Fruit fly (Drosophila melanogaster) whole organism, embryonic: Measurements from ENCODE around the gene Iris.
A peak's percentile ranks its signal among the peaks of the same experiment; 100 is the strongest.

Experiments
- Antp ChIP-seq: fragments of 200-800 bp; sonication (Bioruptor generic); optimal IDR thresholded peaks from 3 replicates; lab custom pipeline; 2016; ENCODE audit warnings: missing biosample characterization, missing genetic modification characterization
- Awh ChIP-seq: fragments of 200-800 bp; sonication (Bioruptor generic); IDR thresholded peaks from 2 replicates; pipeline ENCODE4, ENCODE4 v1.3.6; 2022; ENCODE audit warnings: missing biosample characterization, missing genetic modification characterization
- CG11085 ChIP-seq: fragments of 200-800 bp; sonication (Bioruptor generic); IDR thresholded peaks from 2 replicates; pipeline ENCODE4 v1.3.6; 2022; ENCODE audit warnings: missing biosample characterization, missing genetic modification characterization
- CG11695 ChIP-seq: fragments of 200-800 bp; sonication (Bioruptor generic); IDR thresholded peaks from 3 replicates; pipeline ENCODE4 v1.3.6; 2022; ENCODE audit warnings: missing biosample characterization, missing genetic modification characterization
- CG13424 ChIP-seq: fragments of 200-800 bp; sonication (Bioruptor generic); optimal IDR thresholded peaks from 2 replicates; lab custom pipeline; 2019; ENCODE audit warnings: missing biosample characterization, mild to moderate bottlenecking, missing genetic modification characterization, moderate library complexity
- CG13894 ChIP-seq: fragments of 200-800 bp; sonication (Bioruptor generic); optimal IDR thresholded peaks from 3 replicates; lab custom pipeline; 2018; ENCODE audit warnings: missing biosample characterization, mild to moderate bottlenecking, missing genetic modification characterization, moderate library complexity
- CG14965 ChIP-seq: fragments of 200-800 bp; sonication (Bioruptor generic); optimal IDR thresholded peaks from 2 replicates; lab custom pipeline; 2016; ENCODE audit warnings: missing biosample characterization, missing genetic modification characterization, borderline replicate concordance
- CG1602 ChIP-seq: fragments of 200-800 bp; sonication (Bioruptor generic); optimal IDR thresholded peaks from 3 replicates; lab custom pipeline; 2016; ENCODE audit warnings: missing biosample characterization, missing genetic modification characterization
- CG18011 ChIP-seq: fragments of 200-800 bp; sonication (Bioruptor generic); optimal IDR thresholded peaks from 2 replicates; lab custom pipeline; 2017; ENCODE audit warnings: missing biosample characterization, missing genetic modification characterization, mild to moderate bottlenecking, moderate library complexity, missing genotype
- CG2202 ChIP-seq: fragments of 200-800 bp; sonication (Bioruptor generic); optimal IDR thresholded peaks from 2 replicates; lab custom pipeline; 2018; ENCODE audit warnings: missing biosample characterization, mild to moderate bottlenecking, missing genetic modification characterization
- CG30020 ChIP-seq: fragments of 200-800 bp; optimal IDR thresholded peaks from 2 replicates; lab custom pipeline; 2019; ENCODE audit warnings: missing biosample characterization, mild to moderate bottlenecking, missing genetic modification characterization, moderate library complexity
- CG4404 ChIP-seq: fragments of 200-800 bp; sonication (Bioruptor generic); IDR thresholded peaks from 2 replicates; pipeline ENCODE4 v1.3.6; 2022; ENCODE audit warnings: missing biosample characterization, missing genetic modification characterization
- CG4617 ChIP-seq: fragments of 200-800 bp; sonication (Bioruptor generic); optimal IDR thresholded peaks from 3 replicates; lab custom pipeline; 2016; ENCODE audit warnings: missing biosample characterization, missing genetic modification characterization, borderline replicate concordance
- CG7745 ChIP-seq: fragments of 200-800 bp; sonication (Bioruptor generic); optimal IDR thresholded peaks from 2 replicates; lab custom pipeline; 2018; ENCODE audit warnings: missing biosample characterization, mild to moderate bottlenecking, missing genetic modification characterization, moderate library complexity
- CG7839 ChIP-seq: fragments of 200-800 bp; sonication (Bioruptor generic); optimal IDR thresholded peaks from 3 replicates; lab custom pipeline; 2018; ENCODE audit warnings: missing biosample characterization, mild to moderate bottlenecking, missing genetic modification characterization, moderate library complexity
- CG8944 ChIP-seq: fragments of 200-800 bp; sonication (Bioruptor generic); optimal IDR thresholded peaks from 3 replicates; lab custom pipeline; 2016; ENCODE audit warnings: missing biosample characterization, missing genetic modification characterization
- CG9797 ChIP-seq: fragments of 200-800 bp; sonication (Bioruptor generic); optimal IDR thresholded peaks from 3 replicates; lab custom pipeline; 2018; ENCODE audit warnings: missing biosample characterization, mild to moderate bottlenecking, missing genetic modification characterization
- CG9876 ChIP-seq: fragments of 200-800 bp; sonication (Bioruptor generic); optimal IDR thresholded peaks from 2 replicates; lab custom pipeline; 2016; ENCODE audit warnings: missing biosample characterization, missing genetic modification characterization
- Dad ChIP-seq: fragments of 200-800 bp; sonication (Bioruptor generic); optimal IDR thresholded peaks from 3 replicates; lab custom pipeline; 2016; ENCODE audit warnings: missing biosample characterization, missing genetic modification characterization
- Dbx ChIP-seq: fragments of 200-800 bp; sonication (Bioruptor generic); IDR thresholded peaks from 3 replicates; pipeline ENCODE4 v1.3.6; 2022; ENCODE audit warnings: missing biosample characterization, missing genetic modification characterization
- Deaf1 ChIP-seq: fragments of 200-800 bp; optimal IDR thresholded peaks from 3 replicates; lab custom pipeline; 2019; ENCODE audit warnings: missing biosample characterization, mild to moderate bottlenecking, missing genetic modification characterization, moderate library complexity
- Dp ChIP-seq: fragments of 200-800 bp; sonication (Bioruptor generic); optimal IDR thresholded peaks from 2 replicates; lab custom pipeline; 2018; ENCODE audit warnings: missing biosample characterization, mild to moderate bottlenecking, missing genetic modification characterization, moderate library complexity
- Hmx ChIP-seq: fragments of 200-800 bp; sonication (Bioruptor generic); optimal IDR thresholded peaks from 2 replicates; lab custom pipeline; 2016; ENCODE audit warnings: missing biosample characterization, missing genetic modification characterization
- Jarid2 ChIP-seq: fragments of 200-800 bp; sonication (Bioruptor generic); optimal IDR thresholded peaks from 3 replicates; lab custom pipeline; 2017; ENCODE audit warnings: mild to moderate bottlenecking, missing biosample characterization, missing genetic modification reagents, missing genetic modification characterization
- Lpt ChIP-seq: fragments of >200 bp; optimal IDR thresholded peaks from 2 replicates; lab custom pipeline; 2018; ENCODE audit warnings: missing biosample characterization, missing genetic modification characterization
- Med ChIP-seq: fragments of 200-800 bp; sonication (Bioruptor generic); peaks from one replicate; lab custom pipeline; 2016; ENCODE audit warnings: missing biosample characterization, missing genetic modification characterization, mild to moderate bottlenecking, inconsistent platforms, moderate library complexity
- Oaz ChIP-seq: fragments of 200-800 bp; sonication (Bioruptor generic); IDR thresholded peaks from 2 replicates; pipeline ENCODE4 v1.3.6; 2022; ENCODE audit warnings: missing biosample characterization, missing genetic modification characterization
- Opbp ChIP-seq: fragments of 200-800 bp; sonication (Bioruptor generic); IDR thresholded peaks from 3 replicates; pipeline ENCODE4 v1.3.6; 2022; ENCODE audit warnings: missing biosample characterization, missing genetic modification characterization; ENCODE audit not compliant: partially characterized antibody
- Rx ChIP-seq: fragments of 200-800 bp; sonication (Bioruptor generic); IDR thresholded peaks from 2 replicates; pipeline ENCODE4 v1.3.6; 2022; ENCODE audit warnings: missing biosample characterization, missing genetic modification characterization
- Sox100B ChIP-seq: fragments of 200-800 bp; sonication (Bioruptor generic); optimal IDR thresholded peaks from 3 replicates; lab custom pipeline; 2018; ENCODE audit warnings: missing biosample characterization, mild to moderate bottlenecking, missing genetic modification characterization
- Xbp1 ChIP-seq: fragments of 200-800 bp; sonication (Bioruptor generic); optimal IDR thresholded peaks from 3 replicates; lab custom pipeline; 2016; ENCODE audit warnings: missing biosample characterization, mild to moderate bottlenecking, missing genetic modification characterization
- ase ChIP-seq: fragments of 200-800 bp; sonication (Bioruptor generic); IDR thresholded peaks from 3 replicates; pipeline ENCODE4 v1.3.6; 2022; ENCODE audit warnings: missing biosample characterization, missing genetic modification characterization
- bigmax ChIP-seq: fragments of 200-800 bp; sonication (Bioruptor generic); optimal IDR thresholded peaks from 2 replicates; lab custom pipeline; 2018; ENCODE audit warnings: missing biosample characterization, mild to moderate bottlenecking, missing genetic modification characterization
- cwo ChIP-seq: fragments of 200-800 bp; sonication (Bioruptor generic); optimal IDR thresholded peaks from 3 replicates; lab custom pipeline; 2017; ENCODE audit warnings: missing biosample characterization, missing genetic modification characterization, mild to moderate bottlenecking, moderate library complexity, missing genetic modification reagents
- da ChIP-seq: fragments of 200-800 bp; sonication (Bioruptor generic); optimal IDR thresholded peaks from 2 replicates; lab custom pipeline; 2016; ENCODE audit warnings: missing biosample characterization, missing genetic modification characterization
- ewg ChIP-seq: fragments of 200-800 bp; sonication (Bioruptor generic); optimal IDR thresholded peaks from 3 replicates; lab custom pipeline; 2017; ENCODE audit warnings: mild to moderate bottlenecking, missing biosample characterization, missing genetic modification reagents, missing genetic modification characterization
- gcm ChIP-seq: fragments of 200-800 bp; sonication (Bioruptor generic); optimal IDR thresholded peaks from 2 replicates; lab custom pipeline; 2019; ENCODE audit warnings: missing biosample characterization, mild to moderate bottlenecking, missing genetic modification characterization, moderate library complexity
- gfzf ChIP-seq: fragments of 200-800 bp; sonication (Bioruptor generic); optimal IDR thresholded peaks from 2 replicates; lab custom pipeline; 2016; ENCODE audit warnings: missing biosample characterization, mild to moderate bottlenecking, missing genetic modification characterization, moderate library complexity
- gt ChIP-seq: fragments of 200-800 bp; sonication (Bioruptor generic); IDR thresholded peaks from 2 replicates; pipeline ENCODE4 v1.3.6; 2022; ENCODE audit warnings: missing biosample characterization, missing genetic modification characterization
- ind ChIP-seq: fragments of 200-800 bp; sonication (Bioruptor generic); optimal IDR thresholded peaks from 3 replicates; lab custom pipeline; 2016; ENCODE audit warnings: missing biosample characterization, missing genetic modification characterization
- klu ChIP-seq: fragments of 200-800 bp; sonication (Bioruptor generic); IDR thresholded peaks from 2 replicates; pipeline ENCODE4 v1.3.6; 2022; ENCODE audit warnings: missing biosample characterization, missing genetic modification characterization
- onecut ChIP-seq: fragments of 200-800 bp; sonication (Bioruptor generic); IDR thresholded peaks from 2 replicates; pipeline ENCODE4 v1.3.6; 2022; ENCODE audit warnings: missing biosample characterization, missing genetic modification characterization
- otp ChIP-seq: fragments of 200-800 bp; sonication (Bioruptor generic); IDR thresholded peaks from 3 replicates; pipeline ENCODE4, ENCODE4 v1.3.6; 2022; ENCODE audit warnings: missing biosample characterization, missing genetic modification characterization
- phol ChIP-seq: fragments of 200-800 bp; sonication (Bioruptor generic); optimal IDR thresholded peaks from 3 replicates; lab custom pipeline; 2018; ENCODE audit warnings: missing biosample characterization, mild to moderate bottlenecking, missing genetic modification characterization, moderate library complexity
- row ChIP-seq: fragments of 200-800 bp; sonication (Bioruptor generic); IDR thresholded peaks from 3 replicates; pipeline ENCODE4 v1.3.6; 2022; ENCODE audit warnings: missing biosample characterization, missing genetic modification characterization
- sima ChIP-seq: fragments of 200-800 bp; sonication (Bioruptor generic); optimal IDR thresholded peaks from 2 replicates; lab custom pipeline; 2016; ENCODE audit warnings: missing biosample characterization, missing genetic modification characterization
- stwl ChIP-seq: fragments of 200-800 bp; sonication (Bioruptor generic); optimal IDR thresholded peaks from 3 replicates; lab custom pipeline; 2018; ENCODE audit warnings: missing biosample characterization, mild to moderate bottlenecking, missing genetic modification characterization, moderate library complexity
- tap ChIP-seq: fragments of 200-800 bp; optimal IDR thresholded peaks from 3 replicates; lab custom pipeline; 2019; ENCODE audit warnings: missing biosample characterization, mild to moderate bottlenecking, missing genetic modification characterization, moderate library complexity
- unc-4 ChIP-seq: fragments of 200-800 bp; sonication (Bioruptor generic); IDR thresholded peaks from 2 replicates; pipeline ENCODE4 v1.3.6; 2022; ENCODE audit warnings: missing biosample characterization, missing genetic modification characterization; ENCODE audit not compliant: partially characterized antibody
- zfh1 ChIP-seq: fragments of 200-800 bp; sonication (Bioruptor generic); IDR thresholded peaks from 3 replicates; pipeline ENCODE4 v1.3.6; 2022; ENCODE audit warnings: missing biosample characterization, missing genetic modification characterization

The Iris gene

DNA sequence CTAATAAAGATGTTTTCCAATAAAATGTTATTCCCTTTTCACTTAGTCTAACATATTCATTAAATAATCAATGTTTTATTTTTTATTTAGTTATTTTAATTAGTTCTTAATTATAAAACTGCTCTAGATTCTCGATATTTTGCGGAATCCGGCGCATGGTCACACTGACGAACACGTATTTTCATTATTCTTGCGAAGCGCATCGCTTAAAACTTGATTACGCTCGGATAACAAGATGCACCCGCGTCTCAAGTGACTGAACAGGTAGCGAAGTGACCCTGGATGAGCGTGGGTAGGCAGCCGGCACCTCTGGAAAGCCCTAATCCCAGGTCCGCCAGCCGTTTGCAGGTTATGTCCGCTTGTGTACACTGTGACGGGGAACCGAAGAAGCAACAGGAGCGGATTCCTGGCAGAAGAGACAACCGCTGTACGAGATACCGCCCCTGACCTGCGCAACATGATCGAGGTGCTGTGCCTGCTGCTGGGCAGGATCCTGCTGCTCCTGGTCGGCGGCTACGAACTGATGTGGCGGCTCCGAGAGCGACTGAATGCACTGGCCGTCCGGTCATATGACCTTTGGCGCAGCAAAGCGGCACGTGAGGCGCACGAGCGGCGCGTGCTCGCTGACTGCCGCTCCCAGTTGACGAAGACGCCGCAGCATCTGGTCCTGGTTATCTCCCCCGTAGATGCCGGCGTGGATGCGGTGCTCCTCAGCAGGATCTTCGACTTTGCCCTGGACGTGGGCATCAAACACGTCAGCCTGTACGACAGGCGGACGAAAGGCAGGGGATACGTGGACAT lies 24.8 kb upstream of the Iris start, which contains the start of gene Tango14 (continued):
- TF ChIP-seq gt (GFP tag; lab: Robert Waterston, UW) (no peak), CG7745 (no peak), ewg (GFP tag; lab: Kevin White, UChicago) (no peak), klu (no peak), Xbp1 (GFP tag; lab: Kevin White, UChicago) (no peak), CG13894 (no peak), unc-4 (GFP tag; lab: Robert Waterston, UW) (no peak), otp (GFP tag; lab: Robert Waterston, UW) (0 out of 3 replicates have a peak, but pooled peaks have one; percentile 23), CG1602 (no peak), tap (tag; lab: Kevin White, UChicago) (no peak), bigmax (GFP tag; lab: Kevin White, UChicago) (peak; percentile 95), Dbx (GFP tag; lab: Robert Waterston, UW) (no peak), Dp (GFP tag; lab: Kevin White, UChicago) (no peak), sima (no peak), Rx (0 out of 2 replicates have a peak, but pooled peaks have one; percentile 2), CG13424 (tag; lab: Kevin White, UChicago) (no peak), Oaz (GFP tag; lab: Robert Waterston, UW) (no peak), phol (tag; lab: Kevin White, UChicago) (no peak), Antp (GFP tag; lab: Kevin White, UChicago) (no peak), onecut (GFP tag; lab: Robert Waterston, UW) (no peak), CG14965 (GFP tag; lab: Kevin White, UChicago) (no peak), CG11695 (GFP tag; lab: Robert Waterston, UW) (no peak), Lpt (no peak), CG8944 (GFP tag; lab: Kevin White, UChicago) (no peak), CG11085 (GFP tag; lab: Robert Waterston, UW) (no peak), da (GFP tag; lab: Kevin White, UChicago) (no peak), CG30020 (no peak), row (0 out of 3 replicates have a peak, but pooled peaks have one; percentile 53), gfzf (no peak), CG18011 (GFP tag; lab: Kevin White, UChicago) (no peak), cwo (peak; percentile 68), Sox100B (no peak), Deaf1 (tag; lab: Kevin White, UChicago) (no peak), Dad (no peak), Hmx (no peak), gcm (GFP tag; lab: Kevin White, UChicago) (no peak), CG7839 (no peak), CG9876 (GFP tag; lab: Kevin White, UChicago) (no peak), ase (GFP tag; lab: Robert Waterston, UW) (no peak), Awh (no peak), CG4617 (GFP tag; lab: Kevin White, UChicago) (peak; percentile 34), Opbp (GFP tag; lab: Robert Waterston, UW) (no peak), zfh1 (GFP tag; lab: Robert Waterston, UW) (0 out of 3 replicates have a peak, but pooled peaks have one; percentile 28), Jarid2 (GFP tag; lab: Kevin White, UChicago) (no peak), CG9797 (peak; percentile 24), CG2202 (tag; lab: Kevin White, UChicago) (no peak), CG4404 (GFP tag; lab: Robert Waterston, UW) (no peak), stwl (tag; lab: Kevin White, UChicago) (no peak), Med (peak; percentile 68), ind (no peak)
